Worm (Caenorhabditis elegans) whole organism, L1 larva: ENCODE measurements around the gene lpr-3.

Source experiments
- jun-1 ChIP-seq: fragments of 150-350 bp; optimal IDR thresholded peaks from 2 replicates; lab custom pipeline; 2014; ENCODE audit warnings: missing biosample characterization, missing genetic modification reagents, missing genetic modification characterization
- lin-15B ChIP-seq: fragments of 150-350 bp; sonication (generic microtip); optimal IDR thresholded peaks from 3 replicates; lab custom pipeline; 2014; ENCODE audit warnings: missing biosample characterization, missing genetic modification characterization
- skn-1 ChIP-seq: fragments of 150-350 bp; optimal IDR thresholded peaks from 2 replicates; lab custom pipeline; 2014; ENCODE audit warnings: missing biosample characterization, missing genetic modification characterization

- no peak for TF ChIP-seq skn-1 (tag; lab: Kevin White, UChicago)
- no peak for TF ChIP-seq lin-15B (tag; lab: Kevin White, UChicago)
- TF ChIP-seq jun-1 (tag; lab: Kevin White, UChicago), result no peak
Observed at ce11 chrX:11038221-11038620, 19.0 kb upstream of the lpr-3 start.
